Worm (Caenorhabditis elegans) whole organism, L4 larva: ENCODE results near the gene F47E1.4.

Source experiments
- ama-1 ChIP-seq: fragments of 150-350 bp; optimal IDR thresholded peaks from 2 replicates; lab custom pipeline; 2014; ENCODE audit warnings: inconsistent platforms, mixed read lengths
- ceh-28 ChIP-seq: fragments of 150-350 bp; optimal IDR thresholded peaks from 2 replicates; lab custom pipeline; 2014; ENCODE audit warnings: missing biosample characterization, missing genetic modification reagents, missing genetic modification characterization
- daf-12 ChIP-seq: fragments of 150-350 bp; optimal IDR thresholded peaks from 2 replicates; lab custom pipeline; 2014; ENCODE audit warnings: missing biosample characterization, missing genetic modification reagents, missing genetic modification characterization
- egl-27 ChIP-seq: sonication (generic microtip); optimal IDR thresholded peaks from 3 replicates; lab custom pipeline; 2017; ENCODE audit warnings: missing biosample characterization, missing genetic modification reagents, missing genetic modification characterization
- fkh-10 ChIP-seq: fragments of 150-350 bp; optimal IDR thresholded peaks from 2 replicates; lab custom pipeline; 2014; ENCODE audit warnings: missing biosample characterization, missing genetic modification reagents, missing genetic modification characterization
- nhr-102 ChIP-seq: sonication (generic microtip); optimal IDR thresholded peaks from 2 replicates; lab custom pipeline; 2016; ENCODE audit warnings: mild to moderate bottlenecking, missing genetic modification characterization, moderate library complexity, missing compliant biosample characterization
- nhr-237 ChIP-seq: sonication (generic microtip); optimal IDR thresholded peaks from 2 replicates; lab custom pipeline; 2017; ENCODE audit warnings: missing biosample characterization, missing genetic modification characterization
- nhr-42 ChIP-seq: fragments of 200-800 bp; sonication (Bioruptor generic); IDR thresholded peaks from 2 replicates; pipeline ENCODE4 v1.3.6; 2022; ENCODE audit warnings: missing genetic modification characterization, missing compliant biosample characterization
- nhr-76 ChIP-seq: fragments of 150-350 bp; optimal IDR thresholded peaks from 2 replicates; lab custom pipeline; 2014; ENCODE audit warnings: missing biosample characterization, missing genetic modification characterization
- pha-4 ChIP-seq, 2 experiments: fragments of 150-350 bp in 1 of 2; fragments of 200-800 bp in 1 of 2; sonication (Bioruptor generic) in 1 of 2; IDR thresholded peaks in 1 of 2; optimal IDR thresholded peaks in 1 of 2; 2 replicates each; pipeline versions ENCODE4 v1.3.6 to Lab custom; 2014 to 2022; ENCODE audit warnings: missing genetic modification characterization in 2 of 2, missing genetic modification reagents in 2 of 2, missing biosample characterization in 1 of 2, missing compliant biosample characterization in 1 of 2
- spr-3 ChIP-seq: fragments of 200-800 bp; sonication (Bioruptor generic); optimal IDR thresholded peaks from 2 replicates; lab custom pipeline; 2018; ENCODE audit warnings: mild to moderate bottlenecking, missing genetic modification characterization, missing compliant biosample characterization
- tag-97 ChIP-seq: fragments of 200-800 bp; sonication (Bioruptor generic); IDR thresholded peaks from 2 replicates; pipeline ENCODE4 v1.3.6; 2022; ENCODE audit warnings: missing genetic modification characterization, missing compliant biosample characterization

DNA sequence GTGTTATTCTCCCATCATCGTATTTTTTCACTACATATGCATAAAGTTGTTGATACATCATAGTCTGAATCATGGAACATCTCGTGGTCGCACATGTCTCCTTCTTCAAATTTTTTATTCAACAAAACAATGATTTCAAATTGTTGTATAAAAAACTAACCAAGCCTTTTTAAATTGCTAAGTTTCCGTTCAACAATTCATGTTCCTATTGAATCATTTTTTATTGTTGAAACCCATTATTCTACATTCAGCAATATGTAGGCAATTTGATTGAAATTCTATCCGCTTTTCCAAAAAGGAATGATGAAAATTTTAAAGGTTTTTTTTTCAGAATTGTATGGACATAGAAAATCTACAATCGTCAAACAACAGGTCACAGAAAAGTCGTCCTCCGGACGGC, 20.0 kb downstream of the F47E1.4 start, which contains the start of gene ajm-1:
- TF ChIP-seq ceh-28 (tag; lab: Kevin White, UChicago) (no peak), nhr-42 (GFP tag; lab: Robert Waterston, UW) (no peak), nhr-76 (tag; lab: Kevin White, UChicago) (no peak), nhr-237 (tag; lab: Kevin White, UChicago) (no peak), fkh-10 (GFP tag; lab: Kevin White, UChicago) (no peak), ama-1 (lab: Kevin White, UChicago) (no peak), spr-3 (GFP tag; lab: Kevin White, UChicago) (no peak), tag-97 (GFP tag; lab: Robert Waterston, UW) (no peak), nhr-102 (tag; lab: Kevin White, UChicago) (no peak), egl-27 (tag; lab: Kevin White, UChicago) (no peak), daf-12 (tag; lab: Kevin White, UChicago) (no peak), pha-4 (GFP tag; IDR thresholded peaks at IDR 0.05; lab: Robert Waterston, UW) (no peak), pha-4 (tag; optimal IDR thresholded peaks at IDR 0.05; lab: Kevin White, UChicago) (no peak)
